Fruit fly (Drosophila melanogaster) whole organism, adult: Measurements from ENCODE around the gene hth.

Experiments
- CG11617 ChIP-seq: fragments of 200-800 bp; sonication (Bioruptor generic); optimal IDR thresholded peaks from 2 replicates; lab custom pipeline; 2017; ENCODE audit warnings: mild to moderate bottlenecking, missing biosample characterization, missing genetic modification reagents, missing genetic modification characterization
- CG33017 ChIP-seq: fragments of 200-800 bp; sonication (Bioruptor generic); optimal IDR thresholded peaks from 2 replicates; lab custom pipeline; 2018; ENCODE audit warnings: missing biosample characterization, mild to moderate bottlenecking, missing genetic modification characterization, moderate library complexity
- Clk ChIP-seq: fragments of 200-800 bp; sonication (Bioruptor generic); optimal IDR thresholded peaks from 2 replicates; lab custom pipeline; 2017; ENCODE audit warnings: missing biosample characterization, missing genetic modification characterization
- Crg-1 ChIP-seq: fragments of 200-800 bp; sonication (Bioruptor generic); optimal IDR thresholded peaks from 2 replicates; lab custom pipeline; 2016; ENCODE audit warnings: missing biosample characterization, missing genetic modification characterization
- Hr96 ChIP-seq: fragments of 200-800 bp; sonication (Bioruptor generic); optimal IDR thresholded peaks from 2 replicates; lab custom pipeline; 2016; ENCODE audit warnings: missing biosample characterization, missing genetic modification characterization
- Mnt ChIP-seq: fragments of 200-800 bp; sonication (Bioruptor generic); optimal IDR thresholded peaks from 2 replicates; lab custom pipeline; 2016; ENCODE audit warnings: missing biosample characterization, mild to moderate bottlenecking, missing genetic modification characterization
- cnc ChIP-seq, 2 experiments: fragments of >200 bp; optimal IDR thresholded peaks; 2 replicates each; lab custom pipeline; 2017
- kay ChIP-seq: fragments of 200-800 bp; sonication (Bioruptor generic); peaks from one replicate; lab custom pipeline; 2016; ENCODE audit warnings: missing biosample characterization, missing genetic modification characterization, borderline replicate concordance
- ovo ChIP-seq: fragments of 200-800 bp; sonication (Bioruptor generic); optimal IDR thresholded peaks from 2 replicates; lab custom pipeline; 2016; ENCODE audit warnings: missing biosample characterization, missing genetic modification characterization
- tj ChIP-seq: fragments of 200-800 bp; sonication (Bioruptor generic); optimal IDR thresholded peaks from 3 replicates; lab custom pipeline; 2017; ENCODE audit warnings: missing biosample characterization, mild to moderate bottlenecking, missing genetic modification characterization, moderate library complexity
- toe ChIP-seq: fragments of 200-800 bp; sonication (Bioruptor generic); optimal IDR thresholded peaks from 2 replicates; lab custom pipeline; 2016; ENCODE audit warnings: missing biosample characterization, missing genetic modification characterization

DNA sequence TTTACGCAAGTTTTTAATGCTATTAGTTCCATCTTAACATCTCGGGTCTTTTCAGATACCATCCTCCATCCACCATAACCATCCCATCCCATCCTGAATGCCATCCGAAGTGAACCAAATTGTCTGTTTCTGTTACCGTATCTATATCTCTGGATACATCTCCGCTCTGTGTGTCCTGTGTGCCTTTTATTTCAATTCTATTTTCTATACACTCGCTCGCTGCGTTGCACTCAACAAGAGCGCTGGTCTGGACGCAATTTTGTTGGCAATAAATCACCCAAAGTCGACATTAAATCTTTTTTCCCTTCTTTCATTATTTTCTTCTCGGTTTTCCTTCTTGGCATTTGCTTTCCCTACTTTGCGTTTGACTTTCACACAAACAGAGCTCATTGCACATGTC is 6.1 kb upstream of the hth start:
- TF ChIP-seq cnc (optimal IDR thresholded peaks at IDR 0.05; lab: Kevin White, UChicago) (no peak), Crg-1 (GFP tag; lab: Kevin White, UChicago) (no peak), Clk (GFP tag; lab: Kevin White, UChicago) (no peak), Mnt (GFP tag; lab: Kevin White, UChicago) (no peak), ovo (no peak), kay (GFP tag; lab: Kevin White, UChicago) (no peak), CG11617 (GFP tag; lab: Kevin White, UChicago) (no peak), CG33017 (tag; lab: Kevin White, UChicago) (no peak), Hr96 (GFP tag; lab: Kevin White, UChicago) (no peak), toe (no peak), tj (GFP tag; lab: Kevin White, UChicago) (no peak)
